Worm (Caenorhabditis elegans): ENCODE data around the gene set-22.

set-22 gene

DNA sequence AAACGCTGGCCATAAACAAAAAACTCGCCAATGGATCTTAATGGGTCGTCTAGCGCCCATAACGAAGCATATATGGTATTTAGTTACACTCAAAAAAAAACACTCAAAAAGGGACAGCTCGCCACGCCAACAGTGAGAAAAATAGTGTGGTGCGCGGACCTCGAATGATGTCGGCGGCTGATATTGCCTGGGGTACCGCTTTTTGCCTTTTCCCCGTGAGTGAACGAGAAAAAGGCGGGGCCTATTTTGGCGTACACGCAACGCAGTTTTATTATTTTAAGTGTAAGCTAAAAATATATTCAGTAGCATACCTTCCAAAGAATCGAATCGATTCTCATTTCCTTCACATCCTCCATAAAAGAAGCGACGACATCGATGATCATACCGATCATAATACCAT lies 20.1 kb downstream of the set-22 start:
- 0 out of 2 replicates have a peak, but pooled peaks have one; percentile 46 for TF ChIP-seq snpc-1.2 (GFP tag; IDR thresholded peaks at IDR 0.05)

DNA sequence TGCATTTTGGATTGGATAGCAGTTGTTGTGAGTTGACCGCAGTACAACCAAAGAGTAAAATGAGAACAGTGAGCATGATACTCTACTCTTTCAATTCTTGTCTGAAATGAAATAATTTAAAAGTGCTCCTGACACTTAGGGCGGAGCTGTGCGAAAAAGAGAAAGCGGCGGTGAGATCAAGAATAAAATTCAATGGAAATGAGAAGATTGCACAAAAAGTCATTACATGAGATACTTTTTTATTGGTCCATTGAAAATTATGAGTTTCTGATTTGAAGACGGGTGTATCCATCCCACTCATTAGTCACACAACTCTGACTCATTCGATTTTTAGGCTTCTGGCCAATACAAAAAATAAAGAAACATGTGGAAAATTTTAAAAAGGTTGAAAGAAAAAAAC lies 20.5 kb downstream of the set-22 start, which contains the start of gene F22E12.1:
Gene F22E12.1, minus strand, starts transcription at position 101 of the 400 bp plus-strand sequence.
- no peak for TF ChIP-seq madf-5 (GFP tag; IDR thresholded peaks at IDR 0.05)
- no peak for TF ChIP-seq unc-62 (GFP tag; optimal IDR thresholded peaks at IDR 0.05 in 1 of 2)
- TF ChIP-seq unc-62 (tag; optimal IDR thresholded peaks at IDR 0.05): no peak
- TF ChIP-seq saeg-2 (GFP tag; IDR thresholded peaks at IDR 0.05): no peak
- TF ChIP-seq fos-1 (tag; optimal IDR thresholded peaks at IDR 0.05): no peak
- no peak for TF ChIP-seq ceh-32 (tag; optimal IDR thresholded peaks at IDR 0.05; ENCODE audit: poor library complexity)

DNA sequence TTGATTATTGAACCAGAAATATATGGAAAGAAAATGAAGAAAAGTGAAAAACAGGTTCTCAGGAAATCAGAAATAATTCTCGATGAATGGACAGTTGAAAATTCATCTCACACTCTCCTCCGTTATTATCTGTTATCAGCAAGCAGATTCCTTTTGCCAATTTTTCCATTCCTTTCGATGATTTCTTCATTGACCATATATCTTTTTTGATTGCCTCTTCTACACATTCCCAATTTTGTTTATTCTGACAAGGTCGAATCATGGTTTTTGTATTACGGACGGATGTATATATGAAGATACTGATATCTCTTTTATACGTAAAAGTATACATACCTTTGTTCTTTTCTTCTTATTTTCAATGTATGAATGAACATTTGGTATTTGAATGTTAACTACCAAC lies 24.0 kb downstream of the set-22 start:
- TF ChIP-seq unc-62 (GFP tag; optimal IDR thresholded peaks at IDR 0.05 in 1 of 2) (peak in 1 of 2 experiments; percentile 82), unc-62 (tag; optimal IDR thresholded peaks at IDR 0.05) (no peak), hlh-11 (tag; optimal IDR thresholded peaks at IDR 0.05) (no peak), nhr-28 (tag; optimal IDR thresholded peaks at IDR 0.05) (peak; percentile 4), skn-1 (tag; optimal IDR thresholded peaks at IDR 0.05) (no peak)

DNA sequence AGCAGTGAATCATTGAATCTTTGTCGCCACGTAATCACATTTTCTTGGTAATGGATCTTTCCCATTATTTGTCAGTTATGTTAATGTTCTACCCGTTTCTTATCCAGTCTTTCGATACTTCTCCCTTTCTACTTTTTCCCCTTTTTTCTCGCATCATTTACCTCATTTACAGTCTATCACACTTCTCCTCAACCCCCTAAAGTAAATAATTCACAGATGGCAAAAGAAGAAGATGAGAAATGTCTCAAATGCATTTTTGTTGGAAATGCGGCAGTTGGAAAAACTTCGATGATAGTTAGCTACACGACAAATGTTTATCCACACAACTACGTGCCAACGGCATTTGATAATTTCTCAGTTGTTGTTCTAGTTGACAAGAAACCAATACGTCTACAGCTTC lies 25.4 kb downstream of the set-22 start, which contains the start of gene chw-1:
Gene chw-1, plus strand, starts transcription at position 217 of the 400 bp plus-strand sequence.
- no peak for TF ChIP-seq lin-29 (GFP tag; IDR thresholded peaks at IDR 0.05)
- TF ChIP-seq unc-62 (GFP tag; optimal IDR thresholded peaks at IDR 0.05 in 1 of 2): peak in 1 of 2 experiments; percentile 94
- no peak for TF ChIP-seq unc-62 (tag; optimal IDR thresholded peaks at IDR 0.05)

DNA sequence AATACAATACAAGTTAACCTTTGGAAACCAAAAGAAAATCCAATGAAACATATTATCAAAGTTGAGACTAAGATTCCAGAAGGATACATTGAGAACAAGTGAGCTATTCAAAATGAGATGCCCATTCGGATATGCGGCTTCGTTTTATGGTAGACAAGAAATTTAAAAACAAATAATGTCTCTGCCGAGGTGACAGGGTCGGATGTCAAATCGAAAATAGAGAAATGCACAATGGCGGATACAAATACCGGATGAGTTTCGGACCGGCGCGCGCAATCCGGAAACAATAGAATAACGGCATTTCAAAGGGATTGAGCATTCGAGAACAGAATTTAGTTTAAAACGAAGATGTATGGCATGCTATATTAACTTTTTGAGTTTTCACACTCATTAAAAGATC lies 26.6 kb downstream of the set-22 start, which contains the start of gene F22E12.3:
Gene F22E12.3, minus strand, starts transcription at position 101 of the 400 bp plus-strand sequence.
- TF ChIP-seq mep-1 (tag; optimal IDR thresholded peaks at IDR 0.05) (no peak), dmd-6 (GFP tag; IDR thresholded peaks at IDR 0.05) (no peak)

DNA sequence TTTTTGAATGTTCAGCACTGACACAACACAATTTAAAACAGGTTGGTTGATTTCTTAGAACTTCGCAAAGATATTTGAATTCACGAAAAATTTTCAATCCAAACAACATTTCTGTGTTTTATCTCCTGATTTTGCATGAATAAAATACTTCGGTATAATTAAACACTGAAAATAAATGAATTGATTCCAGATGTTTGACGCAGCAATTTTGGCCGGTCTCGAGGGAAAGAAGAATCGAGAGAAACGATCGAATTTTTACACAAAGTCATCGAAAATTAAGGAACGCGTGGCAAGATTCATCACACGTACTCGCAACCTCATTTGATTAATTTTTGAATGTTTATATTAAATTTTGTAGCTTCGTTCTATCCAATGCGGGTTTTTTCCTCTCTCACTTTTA lies 27.4 kb downstream of the set-22 start:
- no peak for TF ChIP-seq R02D3.7 (tag; optimal IDR thresholded peaks at IDR 0.05)
- TF ChIP-seq lin-38 (GFP tag; IDR thresholded peaks at IDR 0.05): no peak
- TF ChIP-seq ceh-82 (tag; optimal IDR thresholded peaks at IDR 0.05): no peak
- no peak for TF ChIP-seq nhr-111 (GFP tag; optimal IDR thresholded peaks at IDR 0.05)
- no peak for TF ChIP-seq T20F7.1 (GFP tag; optimal IDR thresholded peaks at IDR 0.05)
- no peak for TF ChIP-seq Y105C5A.15 (GFP tag; IDR thresholded peaks at IDR 0.05)
- TF ChIP-seq aha-1 (tag): peak; percentile 27

DNA sequence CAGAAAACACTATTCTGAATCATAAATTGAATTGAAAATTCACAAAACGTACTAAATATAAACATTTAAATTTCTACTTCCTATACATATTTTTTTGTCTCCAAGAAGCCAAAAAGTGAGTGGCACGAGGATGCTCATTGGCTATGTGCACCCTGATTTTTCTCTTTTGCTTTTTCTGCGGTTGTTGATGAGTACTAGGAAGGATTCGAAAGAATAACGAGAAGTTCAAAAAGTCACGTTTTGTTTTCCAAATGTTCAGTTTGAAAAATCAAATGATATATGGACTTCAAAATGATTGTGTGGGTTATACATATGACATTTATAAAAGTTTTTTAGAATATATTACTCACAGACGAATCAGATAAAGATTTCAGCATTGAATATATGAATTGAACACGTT lies 28.0 kb downstream of the set-22 start:
- TF ChIP-seq hlh-30 (tag; optimal IDR thresholded peaks at IDR 0.05; ENCODE audit: insufficient read depth) (peak; percentile 56), lim-7 (GFP tag; IDR thresholded peaks at IDR 0.05) (no peak), mdl-1 (tag; optimal IDR thresholded peaks at IDR 0.05) (peak in 1 of 2 experiments; percentile 9), daf-16 (GFP tag; optimal IDR thresholded peaks at IDR 0.05) (peak in 1 of 2 experiments; percentile 1), daf-16 (tag; optimal IDR thresholded peaks at IDR 0.05) (no peak), mes-2 (tag; optimal IDR thresholded peaks at IDR 0.05; ENCODE audit: poor library complexity, severe bottlenecking) (no peak), aha-1 (tag) (peak; percentile 86), lsy-2 (tag; optimal IDR thresholded peaks at IDR 0.05) (peak in 1 of 2 experiments; percentile 21), hif-1 (tag; optimal IDR thresholded peaks at IDR 0.05) (peak in 1 of 2 experiments; percentile 89)
